Worm (Caenorhabditis elegans): ENCODE measurements around the gene Y38F1A.4.

- TF ChIP-seq ceh-82 (tag; optimal IDR thresholded peaks at IDR 0.05) (no peak), ama-1 (optimal IDR thresholded peaks at IDR 0.05) (no peak), skn-1 (tag; optimal IDR thresholded peaks at IDR 0.05) (no peak), fos-1 (tag; optimal IDR thresholded peaks at IDR 0.05) (no peak), mdl-1 (tag; optimal IDR thresholded peaks at IDR 0.05) (no peak), pha-4 (GFP tag; IDR thresholded peaks at IDR 0.05) (no peak), pha-4 (tag; optimal IDR thresholded peaks at IDR 0.05) (no peak), ztf-11 (tag; optimal IDR thresholded peaks at IDR 0.05) (no peak), nhr-41 (GFP tag; IDR thresholded peaks at IDR 0.05) (no peak), nhr-11 (tag; optimal IDR thresholded peaks at IDR 0.05) (no peak)
Observed at ce11 chrII:12935259-12935658, 34.3 kb downstream of the Y38F1A.4 start, which contains the start of gene lips-9.

All from whole organism, L4 larva.